Worm (Caenorhabditis elegans) whole organism, midembryonic: ENCODE measurements around the gene twk-12.

Source experiments
- T22C8.4 ChIP-seq: fragments of 200-800 bp; sonication (Bioruptor generic); IDR thresholded peaks from 2 replicates; pipeline ENCODE4 v1.3.6; 2022; ENCODE audit warnings: missing genetic modification characterization, missing compliant biosample characterization
- cog-1 ChIP-seq: sonication (generic microtip); optimal IDR thresholded peaks from 2 replicates; lab custom pipeline; 2016; ENCODE audit warnings: missing genetic modification characterization, missing compliant biosample characterization
- flt-1 ChIP-seq: fragments of 200-800 bp; sonication (Bioruptor generic); IDR thresholded peaks from 2 replicates; pipeline ENCODE4 v1.3.6; 2022; ENCODE audit warnings: missing genetic modification characterization, missing compliant biosample characterization
- ref-1 ChIP-seq: fragments of 200-800 bp; sonication (Bioruptor generic); conservative IDR thresholded peaks from 2 replicates; pipeline ENCODE4 v1.3.6; 2022; ENCODE audit warnings: missing genetic modification reagents, missing genetic modification characterization, missing compliant biosample characterization
- tab-1 ChIP-seq: fragments of 200-800 bp; sonication (Bioruptor generic); IDR thresholded peaks from 2 replicates; pipeline ENCODE4 v1.3.6; 2022; ENCODE audit warnings: missing genetic modification characterization, missing compliant biosample characterization
- ztf-29 ChIP-seq: fragments of 200-800 bp; sonication (Bioruptor generic); IDR thresholded peaks from 2 replicates; pipeline ENCODE4 v1.3.6; 2022; ENCODE audit warnings: missing genetic modification reagents, missing genetic modification characterization, missing compliant biosample characterization

ce11 chrV:10711829-10712607 lies 44.6 kb downstream of the twk-12 start:
- no peak for TF ChIP-seq flt-1 (GFP tag; lab: Robert Waterston, UW)
- TF ChIP-seq ztf-29 (GFP tag; lab: Robert Waterston, UW): no peak
- no peak for TF ChIP-seq T22C8.4 (GFP tag; lab: Robert Waterston, UW)
- no peak for TF ChIP-seq tab-1 (GFP tag; lab: Robert Waterston, UW)
- TF ChIP-seq cog-1 (tag; lab: Kevin White, UChicago): no peak
- no peak for TF ChIP-seq ref-1 (GFP tag; lab: Robert Waterston, UW)
